Worm (Caenorhabditis elegans) whole organism, young adult: ENCODE results near the gene let-4.
A peak's percentile ranks its signal among the peaks of the same experiment; 100 is the strongest.

Source experiments
- C06A6.2 ChIP-seq: fragments of 200-800 bp; sonication (Bioruptor generic); conservative IDR thresholded peaks from 2 replicates; pipeline ENCODE4 v1.3.6; 2022; ENCODE audit warnings: missing genetic modification characterization, missing compliant biosample characterization
- F10E7.11 ChIP-seq: sonication (generic microtip); optimal IDR thresholded peaks from 2 replicates; lab custom pipeline; 2017; ENCODE audit warnings: mild to moderate bottlenecking, missing genetic modification characterization, moderate library complexity, missing compliant biosample characterization
- F57C9.4 ChIP-seq: sonication (generic microtip); optimal IDR thresholded peaks from 2 replicates; lab custom pipeline; 2017; ENCODE audit warnings: mild to moderate bottlenecking, missing genetic modification characterization, missing compliant biosample characterization
- K11D2.4 ChIP-seq: fragments of 200-800 bp; sonication (Bioruptor generic); IDR thresholded peaks from 2 replicates; pipeline ENCODE4 v1.3.6; 2022; ENCODE audit warnings: missing genetic modification reagents, missing genetic modification characterization, missing compliant biosample characterization
- K12H6.12 ChIP-seq: fragments of 200-800 bp; sonication (Bioruptor generic); optimal IDR thresholded peaks from 2 replicates; lab custom pipeline; 2018; ENCODE audit warnings: mild to moderate bottlenecking, missing genetic modification characterization, missing compliant biosample characterization
- T26A5.8 ChIP-seq: sonication (generic microtip); optimal IDR thresholded peaks from 2 replicates; lab custom pipeline; 2016; ENCODE audit warnings: missing genetic modification characterization, missing compliant biosample characterization
- Y53F4B.3 ChIP-seq: fragments of 200-800 bp; sonication (Bioruptor generic); IDR thresholded peaks from 2 replicates; pipeline ENCODE4 v1.3.6; 2022; ENCODE audit warnings: missing genetic modification reagents, missing genetic modification characterization, missing compliant biosample characterization
- Y53G8AR.9 ChIP-seq: fragments of 200-800 bp; sonication (Bioruptor generic); conservative IDR thresholded peaks from 2 replicates; pipeline ENCODE4 v1.3.6; 2022; ENCODE audit warnings: missing genetic modification reagents, missing genetic modification characterization, missing compliant biosample characterization
- Y95B8A.8 ChIP-seq: fragments of 200-800 bp; sonication (Bioruptor generic); IDR thresholded peaks from 2 replicates; pipeline ENCODE4 v1.3.6; 2022; ENCODE audit warnings: missing genetic modification reagents, missing genetic modification characterization, missing compliant biosample characterization
- ZK185.1 ChIP-seq: sonication (generic microtip); optimal IDR thresholded peaks from 2 replicates; lab custom pipeline; 2016; ENCODE audit warnings: mild to moderate bottlenecking, missing genetic modification characterization, missing compliant biosample characterization; ENCODE audit not compliant: poor library complexity, severe bottlenecking
- atf-7 ChIP-seq: sonication (generic microtip); optimal IDR thresholded peaks from 2 replicates; lab custom pipeline; 2017; ENCODE audit warnings: mild to moderate bottlenecking, missing genetic modification characterization, missing compliant biosample characterization
- athp-1 ChIP-seq: sonication (generic microtip); optimal IDR thresholded peaks from 2 replicates; lab custom pipeline; 2017; ENCODE audit warnings: mild to moderate bottlenecking, missing genetic modification characterization, missing compliant biosample characterization
- ccch-3 ChIP-seq: fragments of 200-800 bp; sonication (Bioruptor generic); optimal IDR thresholded peaks from 2 replicates; lab custom pipeline; 2018; ENCODE audit warnings: mild to moderate bottlenecking, missing genetic modification characterization, missing compliant biosample characterization
- cebp-1 ChIP-seq, 2 experiments: fragments of 200-800 bp in 1 of 2; sonication (Bioruptor generic) in 1 of 2; sonication (generic microtip) in 1 of 2; IDR thresholded peaks in 1 of 2; optimal IDR thresholded peaks in 1 of 2; 2 replicates each; pipeline versions ENCODE4 v1.3.6 to Lab custom; 2017 to 2022; ENCODE audit warnings: missing compliant biosample characterization in 2 of 2, missing genetic modification characterization in 2 of 2, mild to moderate bottlenecking in 1 of 2, missing genetic modification reagents in 1 of 2, moderate library complexity in 1 of 2
- ceh-27 ChIP-seq: fragments of 200-800 bp; sonication (Bioruptor generic); optimal IDR thresholded peaks from 2 replicates; lab custom pipeline; 2018; ENCODE audit warnings: mild to moderate bottlenecking, missing genetic modification characterization, moderate library complexity, missing compliant biosample characterization
- ceh-40 ChIP-seq: fragments of 200-800 bp; sonication (Bioruptor generic); IDR thresholded peaks from 2 replicates; pipeline ENCODE4 v1.3.6; 2022; ENCODE audit warnings: missing genetic modification characterization, missing compliant biosample characterization
- ceh-91 ChIP-seq: fragments of 200-800 bp; sonication (Bioruptor generic); IDR thresholded peaks from 2 replicates; pipeline ENCODE4 v1.3.6; 2022; ENCODE audit warnings: missing genetic modification reagents, missing genetic modification characterization, missing compliant biosample characterization
- die-1 ChIP-seq: sonication (generic microtip); optimal IDR thresholded peaks from 2 replicates; lab custom pipeline; 2016; ENCODE audit warnings: missing genotype, mild to moderate bottlenecking, missing genetic modification characterization, missing compliant biosample characterization
- dox-1 ChIP-seq: fragments of 200-800 bp; sonication (Bioruptor generic); IDR thresholded peaks from 2 replicates; pipeline ENCODE4 v1.3.6; 2022; ENCODE audit warnings: missing genetic modification reagents, missing genetic modification characterization, missing compliant biosample characterization
- dpl-1 ChIP-seq: fragments of 150-350 bp; optimal IDR thresholded peaks from 2 replicates; lab custom pipeline; 2014; ENCODE audit warnings: missing biosample characterization, missing genetic modification reagents, missing genetic modification characterization
- egrh-3 ChIP-seq: fragments of 200-800 bp; sonication (Bioruptor generic); IDR thresholded peaks from 2 replicates; pipeline ENCODE4 v1.3.6; 2022; ENCODE audit warnings: missing genetic modification reagents, missing genetic modification characterization, missing compliant biosample characterization
- ekl-4 ChIP-seq: fragments of 200-800 bp; sonication (Bioruptor generic); IDR thresholded peaks from 2 replicates; pipeline ENCODE4 v1.3.6; 2022; ENCODE audit warnings: missing genetic modification reagents, missing genetic modification characterization, missing compliant biosample characterization
- let-607 ChIP-seq, 2 experiments: fragments of 200-800 bp in 1 of 2; sonication (Bioruptor generic) in 1 of 2; sonication (generic microtip) in 1 of 2; optimal IDR thresholded peaks; 2 replicates each; lab custom pipeline; 2016 to 2018; ENCODE audit warnings: mild to moderate bottlenecking in 2 of 2, missing compliant biosample characterization in 2 of 2, missing genetic modification characterization in 2 of 2, moderate library complexity in 2 of 2, missing genotype in 1 of 2
- lin-26 ChIP-seq: fragments of 200-800 bp; sonication (Bioruptor generic); IDR thresholded peaks from 2 replicates; pipeline ENCODE4 v1.3.6; 2022; ENCODE audit warnings: missing genetic modification reagents, missing genetic modification characterization, missing compliant biosample characterization
- lin-40 ChIP-seq: sonication (generic microtip); optimal IDR thresholded peaks from 2 replicates; lab custom pipeline; 2016; ENCODE audit warnings: missing genetic modification characterization, mild to moderate bottlenecking, missing compliant biosample characterization, missing genotype, missing genetic modification reagents
- lsl-1 ChIP-seq: fragments of 200-800 bp; sonication (Bioruptor generic); optimal IDR thresholded peaks from 2 replicates; lab custom pipeline; 2018; ENCODE audit warnings: mild to moderate bottlenecking, missing genetic modification characterization, moderate library complexity, missing compliant biosample characterization
- madf-3 ChIP-seq: fragments of 200-800 bp; sonication (Bioruptor generic); IDR thresholded peaks from 2 replicates; pipeline ENCODE4 v1.3.6; 2022; ENCODE audit warnings: missing genetic modification reagents, missing genetic modification characterization, missing compliant biosample characterization
- mcd-1 ChIP-seq: fragments of 200-800 bp; sonication (Bioruptor generic); IDR thresholded peaks from 2 replicates; pipeline ENCODE4 v1.3.6; 2022; ENCODE audit warnings: missing genetic modification reagents, missing genetic modification characterization, missing compliant biosample characterization
- nhr-27 ChIP-seq: fragments of 200-800 bp; sonication (Bioruptor generic); optimal IDR thresholded peaks from 2 replicates; lab custom pipeline; 2018; ENCODE audit warnings: mild to moderate bottlenecking, missing genetic modification characterization, moderate library complexity, missing compliant biosample characterization
- nhr-80 ChIP-seq: sonication (generic microtip); optimal IDR thresholded peaks from 2 replicates; lab custom pipeline; 2016; ENCODE audit warnings: missing genetic modification characterization, missing compliant biosample characterization
- pbrm-1 ChIP-seq: fragments of 200-800 bp; sonication (Bioruptor generic); IDR thresholded peaks from 2 replicates; pipeline ENCODE4 v1.3.6; 2022; ENCODE audit warnings: missing genetic modification reagents, missing genetic modification characterization, missing compliant biosample characterization
- rcor-1 ChIP-seq: fragments of 200-800 bp; sonication (Bioruptor generic); IDR thresholded peaks from 2 replicates; pipeline ENCODE4 v1.3.6; 2022; ENCODE audit warnings: missing genetic modification reagents, missing genetic modification characterization, missing compliant biosample characterization
- rec-8 ChIP-seq, 2 experiments: sonication (generic microtip); optimal IDR thresholded peaks; 2 replicates each; lab custom pipeline; 2016; ENCODE audit warnings: mild to moderate bottlenecking in 2 of 2, missing genetic modification characterization in 2 of 2, missing genetic modification reagents in 2 of 2, missing genotype in 2 of 2, missing biosample characterization in 1 of 2, missing compliant biosample characterization in 1 of 2, moderate library complexity in 1 of 2
- sdz-38 ChIP-seq: sonication (generic microtip); optimal IDR thresholded peaks from 2 replicates; lab custom pipeline; 2016; ENCODE audit warnings: missing genotype, missing genetic modification characterization, missing compliant biosample characterization
- sea-2 ChIP-seq: fragments of 200-800 bp; sonication (Bioruptor generic); IDR thresholded peaks from 2 replicates; pipeline ENCODE4 v1.3.6; 2022; ENCODE audit warnings: missing genetic modification characterization, missing compliant biosample characterization
- snpc-4 ChIP-seq, 5 experiments: fragments of 150-350 bp in 1 of 5; sonication (generic microtip) in 4 of 5; optimal IDR thresholded peaks; 2 replicates each; lab custom pipeline; 2014 to 2018; ENCODE audit warnings: missing genetic modification characterization in 5 of 5, missing biosample characterization in 3 of 5, antibody characterized with exemption in 2 of 5, mild to moderate bottlenecking in 2 of 5, missing compliant biosample characterization in 2 of 5, missing genotype in 2 of 5, moderate library complexity in 2 of 5, missing genetic modification reagents in 1 of 5
- somi-1 ChIP-seq: fragments of 200-800 bp; sonication (Bioruptor generic); optimal IDR thresholded peaks from 2 replicates; lab custom pipeline; 2018; ENCODE audit warnings: mild to moderate bottlenecking, missing genetic modification characterization, missing compliant biosample characterization
- xnd-1 ChIP-seq: sonication (generic microtip); optimal IDR thresholded peaks from 2 replicates; lab custom pipeline; 2016; ENCODE audit warnings: missing genotype, missing genetic modification reagents, missing genetic modification characterization, missing compliant biosample characterization
- zfh-2 ChIP-seq: fragments of 200-800 bp; sonication (Bioruptor generic); conservative IDR thresholded peaks from 2 replicates; pipeline ENCODE4 v1.3.6; 2022; ENCODE audit warnings: missing genetic modification reagents, missing genetic modification characterization, missing compliant biosample characterization
- zim-3 ChIP-seq: sonication (generic microtip); optimal IDR thresholded peaks from 2 replicates; lab custom pipeline; 2017; ENCODE audit warnings: mild to moderate bottlenecking, missing genetic modification characterization, moderate library complexity, missing compliant biosample characterization
- ztf-22 ChIP-seq: fragments of 200-800 bp; sonication (Bioruptor generic); optimal IDR thresholded peaks from 2 replicates; lab custom pipeline; 2018; ENCODE audit warnings: mild to moderate bottlenecking, missing genetic modification characterization, moderate library complexity, missing compliant biosample characterization
- ztf-26 ChIP-seq: sonication (generic microtip); optimal IDR thresholded peaks from 2 replicates; lab custom pipeline; 2017; ENCODE audit warnings: missing genetic modification characterization, missing compliant biosample characterization
- ztf-28 ChIP-seq: fragments of 200-800 bp; sonication (Bioruptor generic); IDR thresholded peaks from 2 replicates; pipeline ENCODE4 v1.3.6; 2022; ENCODE audit warnings: missing genetic modification reagents, missing genetic modification characterization, missing compliant biosample characterization

let-4 gene

ce11 chrX:14561416-14561973 is 16.2 kb upstream of the let-4 start:
- TF ChIP-seq rcor-1 (GFP tag; lab: Robert Waterston, UW) (peak; percentile 32; the same call in 1 of the 2 replicates), ztf-28 (GFP tag; lab: Robert Waterston, UW) (no peak), zim-3 (peak; percentile 23), ccch-3 (GFP tag; lab: Kevin White, UChicago) (no peak), somi-1 (GFP tag; lab: Kevin White, UChicago) (peak; percentile 65), lin-26 (GFP tag; lab: Robert Waterston, UW) (peak; percentile 14; the same call in 1 of the 2 replicates), pbrm-1 (GFP tag; lab: Robert Waterston, UW) (peak; percentile 23; the same call in 1 of the 2 replicates), snpc-4 (GFP tag; optimal IDR thresholded peaks at IDR 0.05; lab: Kevin White, UChicago) (no peak), snpc-4 (tag; optimal IDR thresholded peaks at IDR 0.05; lab: Kevin White, UChicago) (peak in 1 of 4 experiments; percentile 12), mcd-1 (GFP tag; lab: Robert Waterston, UW) (peak; percentile 36; the same call in 1 of the 2 replicates), F10E7.11 (tag; lab: Kevin White, UChicago) (no peak), K11D2.4 (0 out of 2 replicates have a peak, but pooled peaks have one; percentile 61), cebp-1 (GFP tag; IDR thresholded peaks at IDR 0.05; lab: Robert Waterston, UW) (no peak), cebp-1 (tag; optimal IDR thresholded peaks at IDR 0.05; lab: Kevin White, UChicago) (peak; percentile 65), Y95B8A.8 (GFP tag; lab: Robert Waterston, UW) (no peak), egrh-3 (0 out of 2 replicates have a peak, but pooled peaks have one; percentile 9), lin-40 (peak; percentile 49), let-607 (tag; optimal IDR thresholded peaks at IDR 0.05; lab: Kevin White, UChicago) (no peak), nhr-80 (tag; lab: Kevin White, UChicago) (peak; percentile 61), atf-7 (tag; lab: Kevin White, UChicago) (peak; percentile 27), ztf-22 (GFP tag; lab: Kevin White, UChicago) (peak; percentile 48), K12H6.12 (tag; lab: Kevin White, UChicago) (peak; percentile 68), ekl-4 (GFP tag; lab: Robert Waterston, UW) (peak; percentile 14; the same call in 1 of the 2 replicates), C06A6.2 (GFP tag; lab: Robert Waterston, UW) (peak; percentile 43; the same call in 1 of the 2 replicates), Y53G8AR.9 (GFP tag; lab: Robert Waterston, UW) (peak; percentile 63), zfh-2 (GFP tag; lab: Robert Waterston, UW) (peak; percentile 78), dox-1 (GFP tag; lab: Robert Waterston, UW) (peak; percentile 64), die-1 (tag; lab: Kevin White, UChicago) (no peak)

ce11 chrX:14562286-14563086 is 15.2 kb upstream of the let-4 start:
- TF ChIP-seq K12H6.12 (tag; lab: Kevin White, UChicago) = peak; percentile 21
- TF ChIP-seq ceh-91 (GFP tag; lab: Robert Waterston, UW) = no peak
- TF ChIP-seq ceh-27 (GFP tag; lab: Kevin White, UChicago) = peak; percentile 10
- 0 out of 2 replicates have a peak, but pooled peaks have one; percentile 36 for TF ChIP-seq K11D2.4
- TF ChIP-seq atf-7 (tag; lab: Kevin White, UChicago) = peak; percentile 90
- TF ChIP-seq dox-1 (GFP tag; lab: Robert Waterston, UW) = no peak
- TF ChIP-seq F57C9.4 = no peak
- TF ChIP-seq dpl-1 = no peak
- no peak for TF ChIP-seq athp-1 (tag; lab: Kevin White, UChicago)
- no peak for TF ChIP-seq ztf-26 (tag; lab: Kevin White, UChicago)
- no peak for TF ChIP-seq T26A5.8 (tag; lab: Kevin White, UChicago)
- TF ChIP-seq Y53F4B.3 (GFP tag; lab: Robert Waterston, UW) = no peak
- no peak for TF ChIP-seq xnd-1 (tag; lab: Kevin White, UChicago)
- no peak for TF ChIP-seq ZK185.1 (tag; lab: Kevin White, UChicago)
- TF ChIP-seq sdz-38 (tag; lab: Kevin White, UChicago) = no peak
- TF ChIP-seq nhr-27 (tag; lab: Kevin White, UChicago) = no peak
- TF ChIP-seq lsl-1 (GFP tag; lab: Kevin White, UChicago) = no peak
- TF ChIP-seq madf-3 = no peak
- no peak for TF ChIP-seq sea-2 (GFP tag; lab: Robert Waterston, UW)
- no peak for TF ChIP-seq rec-8 (tag; optimal IDR thresholded peaks at IDR 0.05; lab: Kevin White, UChicago)
- no peak for TF ChIP-seq ceh-40
